Worm (Caenorhabditis elegans) whole organism, mixed stage, embryonic: ENCODE measurements around the gene Y102A5C.2.

Experiments
- M03D4.4 ChIP-seq: sonication (generic microtip); optimal IDR thresholded peaks from 2 replicates; lab custom pipeline; 2017; ENCODE audit warnings: mild to moderate bottlenecking, missing genetic modification characterization, missing compliant biosample characterization
- bed-3 ChIP-seq: fragments of 200-800 bp; sonication (Bioruptor generic); optimal IDR thresholded peaks from 3 replicates; lab custom pipeline; 2018; ENCODE audit warnings: mild to moderate bottlenecking, missing genetic modification characterization, moderate library complexity, missing compliant biosample characterization
- blmp-1 ChIP-seq: fragments of 150-350 bp; optimal IDR thresholded peaks from 2 replicates; lab custom pipeline; 2014; ENCODE audit warnings: missing biosample characterization, missing genetic modification characterization
- ceh-39 ChIP-seq: fragments of 150-350 bp; optimal IDR thresholded peaks from 2 replicates; lab custom pipeline; 2014; ENCODE audit warnings: missing biosample characterization, missing genetic modification characterization
- ceh-43 ChIP-seq: fragments of 200-800 bp; sonication (Bioruptor generic); optimal IDR thresholded peaks from 2 replicates; lab custom pipeline; 2018; ENCODE audit warnings: mild to moderate bottlenecking, missing genetic modification characterization, moderate library complexity, missing compliant biosample characterization
- ceh-83 ChIP-seq: fragments of 200-800 bp; sonication (Bioruptor generic); optimal IDR thresholded peaks from 2 replicates; lab custom pipeline; 2018; ENCODE audit warnings: mild to moderate bottlenecking, missing genetic modification characterization, missing compliant biosample characterization
- ces-1 ChIP-seq: fragments of 150-350 bp; optimal IDR thresholded peaks from 2 replicates; lab custom pipeline; 2014; ENCODE audit warnings: missing biosample characterization, missing genetic modification reagents, missing genetic modification characterization
- cnd-1 ChIP-seq: fragments of 200-800 bp; sonication (Bioruptor generic); optimal IDR thresholded peaks from 2 replicates; lab custom pipeline; 2018; ENCODE audit warnings: mild to moderate bottlenecking, missing genetic modification characterization, missing compliant biosample characterization
- drap-1 ChIP-seq: fragments of 200-800 bp; sonication (Bioruptor generic); optimal IDR thresholded peaks from 3 replicates; lab custom pipeline; 2018; ENCODE audit warnings: mild to moderate bottlenecking, missing genetic modification characterization, missing compliant biosample characterization
- elt-1 ChIP-seq: sonication (generic microtip); optimal IDR thresholded peaks from 2 replicates; lab custom pipeline; 2017; ENCODE audit warnings: missing genetic modification characterization, mild to moderate bottlenecking, missing compliant biosample characterization, antibody characterized with exemption, moderate library complexity, borderline replicate concordance; ENCODE audit not compliant: insufficient read depth
- elt-3 ChIP-seq: fragments of 150-350 bp; optimal IDR thresholded peaks from 2 replicates; lab custom pipeline; 2014; ENCODE audit warnings: missing biosample characterization, missing genetic modification characterization
- flh-1 ChIP-seq: fragments of 200-800 bp; sonication (Bioruptor generic); optimal IDR thresholded peaks from 2 replicates; lab custom pipeline; 2018; ENCODE audit warnings: mild to moderate bottlenecking, missing genetic modification characterization, moderate library complexity, missing compliant biosample characterization
- ham-2 ChIP-seq: fragments of 200-800 bp; sonication (Bioruptor generic); optimal IDR thresholded peaks from 2 replicates; lab custom pipeline; 2018; ENCODE audit warnings: mild to moderate bottlenecking, missing genetic modification characterization, missing compliant biosample characterization
- hlh-1 ChIP-seq: fragments of 150-350 bp; optimal IDR thresholded peaks from 2 replicates; lab custom pipeline; 2014; ENCODE audit warnings: missing biosample characterization, missing genetic modification reagents, missing genetic modification characterization
- lin-13 ChIP-seq: fragments of 150-350 bp; optimal IDR thresholded peaks from 2 replicates; lab custom pipeline; 2014; ENCODE audit warnings: missing biosample characterization, missing genetic modification characterization
- lin-32 ChIP-seq: fragments of 200-800 bp; sonication (Bioruptor generic); optimal IDR thresholded peaks from 2 replicates; lab custom pipeline; 2018; ENCODE audit warnings: mild to moderate bottlenecking, missing genetic modification characterization, missing compliant biosample characterization
- lsy-2 ChIP-seq: fragments of 150-350 bp; optimal IDR thresholded peaks from 2 replicates; lab custom pipeline; 2014; ENCODE audit warnings: missing biosample characterization, missing genetic modification characterization
- mab-5 ChIP-seq: fragments of 150-350 bp; optimal IDR thresholded peaks from 2 replicates; lab custom pipeline; 2014; ENCODE audit warnings: missing biosample characterization, missing genetic modification characterization
- mep-1 ChIP-seq: fragments of 150-350 bp; optimal IDR thresholded peaks from 2 replicates; lab custom pipeline; 2017; ENCODE audit warnings: missing biosample characterization, missing genetic modification reagents, missing genetic modification characterization, inconsistent platforms
- mls-2 ChIP-seq: sonication (generic microtip); optimal IDR thresholded peaks from 2 replicates; lab custom pipeline; 2016; ENCODE audit warnings: mild to moderate bottlenecking, missing genetic modification characterization, moderate library complexity, missing compliant biosample characterization
- nhr-12 ChIP-seq: fragments of 150-350 bp; optimal IDR thresholded peaks from 2 replicates; lab custom pipeline; 2014; ENCODE audit warnings: missing biosample characterization, missing genetic modification characterization
- nhr-2 ChIP-seq: fragments of 150-350 bp; optimal IDR thresholded peaks from 2 replicates; lab custom pipeline; 2014; ENCODE audit warnings: missing biosample characterization, missing genetic modification characterization
- nhr-237 ChIP-seq: fragments of 150-350 bp; optimal IDR thresholded peaks from 2 replicates; lab custom pipeline; 2014; ENCODE audit warnings: missing biosample characterization, missing genetic modification characterization
- nhr-28 ChIP-seq: fragments of 150-350 bp; optimal IDR thresholded peaks from 2 replicates; lab custom pipeline; 2014; ENCODE audit warnings: missing biosample characterization, missing genetic modification characterization
- nhr-76 ChIP-seq: sonication (generic microtip); optimal IDR thresholded peaks from 2 replicates; lab custom pipeline; 2017; ENCODE audit warnings: missing biosample characterization, missing genetic modification characterization
- pha-4 ChIP-seq: fragments of 150-350 bp; optimal IDR thresholded peaks from 2 replicates; lab custom pipeline; 2018; ENCODE audit warnings: missing biosample characterization, missing genetic modification reagents, missing genetic modification characterization
- sem-2 ChIP-seq: fragments of 200-800 bp; sonication (Bioruptor generic); optimal IDR thresholded peaks from 2 replicates; lab custom pipeline; 2018; ENCODE audit warnings: mild to moderate bottlenecking, missing genetic modification characterization, missing compliant biosample characterization
- snpc-4 ChIP-seq: fragments of 150-350 bp; optimal IDR thresholded peaks from 2 replicates; lab custom pipeline; 2014; ENCODE audit warnings: missing biosample characterization, missing genetic modification characterization
- sptf-1 ChIP-seq: sonication (generic microtip); optimal IDR thresholded peaks from 2 replicates; lab custom pipeline; 2017; ENCODE audit warnings: mild to moderate bottlenecking, missing genetic modification characterization, moderate library complexity, missing compliant biosample characterization
- tbx-8 ChIP-seq: fragments of 200-800 bp; sonication (Bioruptor generic); optimal IDR thresholded peaks from 2 replicates; lab custom pipeline; 2018; ENCODE audit warnings: mild to moderate bottlenecking, missing genetic modification characterization, moderate library complexity, missing compliant biosample characterization
- unc-120 ChIP-seq: sonication (generic microtip); optimal IDR thresholded peaks from 2 replicates; lab custom pipeline; 2017; ENCODE audit warnings: missing genetic modification characterization, missing compliant biosample characterization; ENCODE audit not compliant: poor library complexity, severe bottlenecking
- unc-39 ChIP-seq: fragments of 150-350 bp; optimal IDR thresholded peaks from 2 replicates; lab custom pipeline; 2014; ENCODE audit warnings: missing biosample characterization, missing genetic modification characterization
- unc-62 ChIP-seq: fragments of 150-350 bp; optimal IDR thresholded peaks from 2 replicates; lab custom pipeline; 2014; ENCODE audit warnings: missing biosample characterization, missing genetic modification reagents, missing genetic modification characterization
- zip-8 ChIP-seq: fragments of 150-350 bp; optimal IDR thresholded peaks from 2 replicates; lab custom pipeline; 2014; ENCODE audit warnings: missing biosample characterization, missing genetic modification characterization
- ztf-11 ChIP-seq: fragments of 150-350 bp; optimal IDR thresholded peaks from 2 replicates; lab custom pipeline; 2014; ENCODE audit warnings: missing biosample characterization, missing genetic modification characterization

The Y102A5C.2 gene

ce11 chrV:16874966-16875365 lies 43.6 kb upstream of the Y102A5C.2 start, which contains the start of gene F49A5.10:
TSS of gene F49A5.10 (plus strand) at chrV:16875266.
- TF ChIP-seq nhr-76 (tag; lab: Kevin White, UChicago) (no peak), pha-4 (tag; lab: Kevin White, UChicago) (no peak), mab-5 (tag; lab: Kevin White, UChicago) (no peak), unc-62 (GFP tag; lab: Kevin White, UChicago) (no peak), zip-8 (tag; lab: Kevin White, UChicago) (no peak), mls-2 (tag; lab: Kevin White, UChicago) (no peak), lin-32 (GFP tag; lab: Kevin White, UChicago) (no peak), M03D4.4 (tag; lab: Kevin White, UChicago) (no peak), elt-1 (tag; lab: Kevin White, UChicago) (no peak), nhr-237 (tag; lab: Kevin White, UChicago) (no peak), ceh-39 (tag; lab: Kevin White, UChicago) (no peak), flh-1 (GFP tag; lab: Kevin White, UChicago) (no peak), nhr-28 (tag; lab: Kevin White, UChicago) (no peak), nhr-2 (tag; lab: Kevin White, UChicago) (no peak), elt-3 (tag; lab: Kevin White, UChicago) (no peak)

ce11 chrV:16879532-16879931 lies 39.0 kb upstream of the Y102A5C.2 start:
- no peak for TF ChIP-seq ces-1
- TF ChIP-seq unc-120 (tag; lab: Kevin White, UChicago): no peak
- no peak for TF ChIP-seq snpc-4
- TF ChIP-seq ceh-43 (GFP tag; lab: Kevin White, UChicago): no peak
- TF ChIP-seq elt-1 (tag; lab: Kevin White, UChicago): no peak
- TF ChIP-seq ham-2 (GFP tag; lab: Kevin White, UChicago): no peak
- TF ChIP-seq sptf-1 (tag; lab: Kevin White, UChicago): no peak
- no peak for TF ChIP-seq bed-3
- TF ChIP-seq sem-2 (GFP tag; lab: Kevin White, UChicago): no peak
- no peak for TF ChIP-seq hlh-1
- no peak for TF ChIP-seq nhr-76 (tag; lab: Kevin White, UChicago)
- no peak for TF ChIP-seq unc-39 (tag; lab: Kevin White, UChicago)
- no peak for TF ChIP-seq nhr-28 (tag; lab: Kevin White, UChicago)
- no peak for TF ChIP-seq zip-8 (tag; lab: Kevin White, UChicago)
- no peak for TF ChIP-seq pha-4 (tag; lab: Kevin White, UChicago)
- TF ChIP-seq blmp-1 (tag; lab: Kevin White, UChicago): no peak
- no peak for TF ChIP-seq ceh-39 (tag; lab: Kevin White, UChicago)
- TF ChIP-seq drap-1 (GFP tag; lab: Kevin White, UChicago): no peak
- no peak for TF ChIP-seq cnd-1 (tag; lab: Kevin White, UChicago)
- TF ChIP-seq nhr-12: no peak

ce11 chrV:16880054-16880453 lies 38.5 kb upstream of the Y102A5C.2 start, which contains the start of gene F09C6.3:
TSS of gene F09C6.3 (minus strand) at chrV:16880154.
- TF ChIP-seq ces-1 (no peak), ham-2 (GFP tag; lab: Kevin White, UChicago) (no peak), mab-5 (tag; lab: Kevin White, UChicago) (no peak), pha-4 (tag; lab: Kevin White, UChicago) (no peak), sem-2 (GFP tag; lab: Kevin White, UChicago) (no peak), tbx-8 (GFP tag; lab: Kevin White, UChicago) (no peak), cnd-1 (tag; lab: Kevin White, UChicago) (no peak), snpc-4 (no peak), ztf-11 (tag; lab: Kevin White, UChicago) (no peak), lsy-2 (tag; lab: Kevin White, UChicago) (no peak), ceh-83 (GFP tag; lab: Kevin White, UChicago) (no peak), mep-1 (tag; lab: Kevin White, UChicago) (no peak), mls-2 (tag; lab: Kevin White, UChicago) (no peak), lin-13 (tag; lab: Kevin White, UChicago) (no peak), blmp-1 (tag; lab: Kevin White, UChicago) (no peak), lin-32 (GFP tag; lab: Kevin White, UChicago) (no peak), elt-3 (tag; lab: Kevin White, UChicago) (no peak), nhr-237 (tag; lab: Kevin White, UChicago) (no peak), nhr-12 (no peak)
